Worm (Caenorhabditis elegans) whole organism, mixed stage, embryonic: ENCODE measurements around the gene cogc-2.
A peak's percentile ranks its signal among the peaks of the same experiment; 100 is the strongest.

Experiments
- ces-1 ChIP-seq: fragments of 150-350 bp; optimal IDR thresholded peaks from 2 replicates; lab custom pipeline; 2014; ENCODE audit warnings: missing biosample characterization, missing genetic modification reagents, missing genetic modification characterization
- elt-1 ChIP-seq: sonication (generic microtip); optimal IDR thresholded peaks from 2 replicates; lab custom pipeline; 2017; ENCODE audit warnings: missing genetic modification characterization, mild to moderate bottlenecking, missing compliant biosample characterization, antibody characterized with exemption, moderate library complexity, borderline replicate concordance; ENCODE audit not compliant: insufficient read depth
- elt-3 ChIP-seq: fragments of 150-350 bp; optimal IDR thresholded peaks from 2 replicates; lab custom pipeline; 2014; ENCODE audit warnings: missing biosample characterization, missing genetic modification characterization
- hlh-1 ChIP-seq: fragments of 150-350 bp; optimal IDR thresholded peaks from 2 replicates; lab custom pipeline; 2014; ENCODE audit warnings: missing biosample characterization, missing genetic modification reagents, missing genetic modification characterization
- lsy-2 ChIP-seq: fragments of 150-350 bp; optimal IDR thresholded peaks from 2 replicates; lab custom pipeline; 2014; ENCODE audit warnings: missing biosample characterization, missing genetic modification characterization
- mep-1 ChIP-seq: fragments of 150-350 bp; optimal IDR thresholded peaks from 2 replicates; lab custom pipeline; 2017; ENCODE audit warnings: missing biosample characterization, missing genetic modification reagents, missing genetic modification characterization, inconsistent platforms
- nhr-12 ChIP-seq: fragments of 150-350 bp; optimal IDR thresholded peaks from 2 replicates; lab custom pipeline; 2014; ENCODE audit warnings: missing biosample characterization, missing genetic modification characterization
- pha-4 ChIP-seq: fragments of 150-350 bp; optimal IDR thresholded peaks from 2 replicates; lab custom pipeline; 2018; ENCODE audit warnings: missing biosample characterization, missing genetic modification reagents, missing genetic modification characterization
- snpc-4 ChIP-seq: fragments of 150-350 bp; optimal IDR thresholded peaks from 2 replicates; lab custom pipeline; 2014; ENCODE audit warnings: missing biosample characterization, missing genetic modification characterization
- sptf-1 ChIP-seq: sonication (generic microtip); optimal IDR thresholded peaks from 2 replicates; lab custom pipeline; 2017; ENCODE audit warnings: mild to moderate bottlenecking, missing genetic modification characterization, moderate library complexity, missing compliant biosample characterization
- unc-39 ChIP-seq: fragments of 150-350 bp; optimal IDR thresholded peaks from 2 replicates; lab custom pipeline; 2014; ENCODE audit warnings: missing biosample characterization, missing genetic modification characterization
- unc-62 ChIP-seq: fragments of 150-350 bp; optimal IDR thresholded peaks from 2 replicates; lab custom pipeline; 2014; ENCODE audit warnings: missing biosample characterization, missing genetic modification reagents, missing genetic modification characterization
- ztf-11 ChIP-seq: fragments of 150-350 bp; optimal IDR thresholded peaks from 2 replicates; lab custom pipeline; 2014; ENCODE audit warnings: missing biosample characterization, missing genetic modification characterization

DNA sequence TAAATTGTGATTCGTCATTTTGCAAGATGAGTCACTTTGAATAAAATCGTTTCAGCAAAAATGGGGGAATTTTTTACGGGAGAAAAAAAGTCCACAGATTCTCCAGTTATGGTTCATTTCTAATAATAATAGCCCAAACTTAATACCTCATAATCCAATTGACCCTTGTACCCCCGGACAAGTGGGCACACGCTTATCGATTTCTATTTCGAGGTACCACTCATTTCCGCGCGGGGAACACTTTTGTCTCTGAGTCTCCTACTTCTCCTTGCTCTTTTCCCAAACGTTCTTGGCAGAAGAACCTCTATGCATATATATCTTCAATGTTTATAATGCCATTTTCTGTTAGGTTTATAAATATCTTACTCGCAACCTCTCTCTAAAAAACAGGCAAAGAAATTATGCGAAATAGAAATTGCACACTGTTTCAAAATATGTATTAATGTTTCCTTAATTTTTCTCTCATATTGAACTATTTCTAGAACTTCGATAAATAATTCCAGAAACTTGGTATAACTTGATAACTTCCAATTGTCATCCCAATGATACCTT lies 22.2 kb downstream of the cogc-2 start, which contains the start of gene gldi-4:
- TF ChIP-seq ztf-11 (tag; lab: Kevin White, UChicago) (no peak), unc-62 (GFP tag; lab: Kevin White, UChicago) (no peak), nhr-12 (tag; lab: Kevin White, UChicago) (no peak), mep-1 (tag; lab: Kevin White, UChicago) (no peak), hlh-1 (tag; lab: Kevin White, UChicago) (no peak), unc-39 (tag; lab: Kevin White, UChicago) (no peak), elt-1 (tag; lab: Kevin White, UChicago) (no peak), ces-1 (GFP tag; lab: Kevin White, UChicago) (peak; percentile 83), elt-3 (tag; lab: Kevin White, UChicago) (no peak), lsy-2 (tag; lab: Kevin White, UChicago) (no peak), sptf-1 (tag; lab: Kevin White, UChicago) (no peak), snpc-4 (no peak), pha-4 (tag; lab: Kevin White, UChicago) (no peak)
